Fruit fly (Drosophila melanogaster): ENCODE measurements around the gene OdsH.
A peak's percentile ranks its signal among the peaks of the same experiment; 100 is the strongest.

Gene OdsH

dm6 chrX:17860711-17861110, 69.9 kb downstream of the OdsH start, which contains the start of the genes Arp8 and CG6769 (continued):
- peak; percentile 22 for TF ChIP-seq CG33557 (GFP tag; optimal IDR thresholded peaks at IDR 0.05)
- TF ChIP-seq CG10431 (GFP tag; optimal IDR thresholded peaks at IDR 0.05): no peak
- TF ChIP-seq wek (GFP tag; optimal IDR thresholded peaks at IDR 0.05): no peak
- no peak for TF ChIP-seq CG4820 (GFP tag; optimal IDR thresholded peaks at IDR 0.05)
- TF ChIP-seq tin (GFP tag; optimal IDR thresholded peaks at IDR 0.05): no peak
- TF ChIP-seq CG30403 (GFP tag; optimal IDR thresholded peaks at IDR 0.05): peak; percentile 19
- no peak for TF ChIP-seq cwo (GFP tag; optimal IDR thresholded peaks at IDR 0.05)
- TF ChIP-seq Sry-β (GFP tag; optimal IDR thresholded peaks at IDR 0.05): no peak
- TF ChIP-seq Hr78 (GFP tag; optimal IDR thresholded peaks at IDR 0.05): no peak
- peak; percentile 8 for TF ChIP-seq CG13296 (GFP tag; optimal IDR thresholded peaks at IDR 0.05)
- TF ChIP-seq Sry-δ (GFP tag; optimal IDR thresholded peaks at IDR 0.05): peak; percentile 14
- peak; percentile 18; the same call in 1 of the 2 replicates for TF ChIP-seq CG3847 (GFP tag; IDR thresholded peaks at IDR 0.05)
- no peak for TF ChIP-seq vnd (GFP tag; IDR thresholded peaks at IDR 0.05; ENCODE audit: partially characterized antibody)
- peak; percentile 45 for TF ChIP-seq Fer1 (GFP tag; optimal IDR thresholded peaks at IDR 0.05)
- no peak for TF ChIP-seq dati (GFP tag; IDR thresholded peaks at IDR 0.05)
- TF ChIP-seq Dp (GFP tag; optimal IDR thresholded peaks at IDR 0.05): peak; percentile 14
- no peak for TF ChIP-seq Mad (GFP tag; optimal IDR thresholded peaks at IDR 0.05)
- TF ChIP-seq ato (GFP tag; IDR thresholded peaks at IDR 0.05; ENCODE audit: partially characterized antibody): no peak
- peak; percentile 2 for TF ChIP-seq PHDP (tag; optimal IDR thresholded peaks at IDR 0.05)
- peak; percentile 27 for TF ChIP-seq CG17829 (tag; optimal IDR thresholded peaks at IDR 0.05)
- peak; percentile 46 for TF ChIP-seq pzg (GFP tag; optimal IDR thresholded peaks at IDR 0.05)
- no peak for TF ChIP-seq CG8359 (GFP tag; optimal IDR thresholded peaks at IDR 0.05; ENCODE audit: borderline replicate concordance)
- TF ChIP-seq pum (GFP tag; optimal IDR thresholded peaks at IDR 0.05): no peak
- TF ChIP-seq B-H2 (GFP tag; optimal IDR thresholded peaks at IDR 0.05): peak; percentile 1
- peak; percentile 2 for TF ChIP-seq nom (GFP tag; optimal IDR thresholded peaks at IDR 0.05)
- TF ChIP-seq cato (GFP tag; optimal IDR thresholded peaks at IDR 0.05; ENCODE audit: borderline replicate concordance): peak; percentile 16
- TF ChIP-seq Spps (tag; optimal IDR thresholded peaks at IDR 0.05): no peak
- peak; percentile 53 for TF ChIP-seq CG2116 (GFP tag; optimal IDR thresholded peaks at IDR 0.05)
- TF ChIP-seq CG30020 (tag; optimal IDR thresholded peaks at IDR 0.05): peak; percentile 34
- peak; percentile 63 for TF ChIP-seq YL-1 (GFP tag; optimal IDR thresholded peaks at IDR 0.05)
- TF ChIP-seq CG12391 (tag; optimal IDR thresholded peaks at IDR 0.05): peak; percentile 55
- TF ChIP-seq CG10147 (GFP tag; optimal IDR thresholded peaks at IDR 0.05): peak; percentile 22
